Fruit fly (Drosophila melanogaster) whole organism, prepupa: ENCODE measurements around the gene CG13721.

ENCODE experiments used
- CG32006 ChIP-seq: fragments of 200-800 bp; sonication (Bioruptor generic); optimal IDR thresholded peaks from 3 replicates; lab custom pipeline; 2017; ENCODE audit warnings: missing biosample characterization, mild to moderate bottlenecking, missing genetic modification characterization
- CG7368 ChIP-seq: fragments of 200-800 bp; sonication (Bioruptor generic); optimal IDR thresholded peaks from 3 replicates; lab custom pipeline; 2016; ENCODE audit warnings: missing biosample characterization, missing genetic modification characterization
- CG8119 ChIP-seq: fragments of 200-800 bp; sonication (Bioruptor generic); IDR thresholded peaks from 3 replicates; pipeline ENCODE4 v1.3.6; 2022; ENCODE audit warnings: missing biosample characterization, missing genetic modification characterization
- CG8319 ChIP-seq: fragments of 200-800 bp; sonication (Bioruptor generic); optimal IDR thresholded peaks from 3 replicates; lab custom pipeline; 2016; ENCODE audit warnings: missing biosample characterization, missing genetic modification characterization
- Ets21C ChIP-seq: fragments of 200-800 bp; sonication (Bioruptor generic); optimal IDR thresholded peaks from 3 replicates; lab custom pipeline; 2016; ENCODE audit warnings: missing biosample characterization, missing genetic modification characterization
- Gug ChIP-seq: fragments of 200-800 bp; sonication (Bioruptor generic); IDR thresholded peaks from 2 replicates; pipeline ENCODE4 v1.3.6; 2022; ENCODE audit warnings: missing biosample characterization, missing genetic modification characterization
- Hr38 ChIP-seq: sonication (Bioruptor generic); optimal IDR thresholded peaks from 2 replicates; lab custom pipeline; 2016; ENCODE audit warnings: missing biosample characterization, missing genetic modification characterization
- OdsH ChIP-seq: fragments of 200-800 bp; sonication (Bioruptor generic); optimal IDR thresholded peaks from 3 replicates; lab custom pipeline; 2016; ENCODE audit warnings: missing biosample characterization, missing genetic modification characterization
- achi ChIP-seq: fragments of 200-800 bp; sonication (Bioruptor generic); optimal IDR thresholded peaks from 3 replicates; lab custom pipeline; 2016; ENCODE audit warnings: missing biosample characterization, missing genetic modification characterization
- dsx ChIP-seq: fragments of 200-800 bp; optimal IDR thresholded peaks from 3 replicates; lab custom pipeline; 2019; ENCODE audit warnings: missing biosample characterization, mild to moderate bottlenecking, missing genetic modification characterization, moderate library complexity; ENCODE audit not compliant: poor library complexity, severe bottlenecking
- spab ChIP-seq: fragments of 200-800 bp; sonication (Bioruptor generic); optimal IDR thresholded peaks from 2 replicates; lab custom pipeline; 2017; ENCODE audit warnings: missing biosample characterization, mild to moderate bottlenecking, missing genetic modification characterization, missing genetic modification reagents

DNA sequence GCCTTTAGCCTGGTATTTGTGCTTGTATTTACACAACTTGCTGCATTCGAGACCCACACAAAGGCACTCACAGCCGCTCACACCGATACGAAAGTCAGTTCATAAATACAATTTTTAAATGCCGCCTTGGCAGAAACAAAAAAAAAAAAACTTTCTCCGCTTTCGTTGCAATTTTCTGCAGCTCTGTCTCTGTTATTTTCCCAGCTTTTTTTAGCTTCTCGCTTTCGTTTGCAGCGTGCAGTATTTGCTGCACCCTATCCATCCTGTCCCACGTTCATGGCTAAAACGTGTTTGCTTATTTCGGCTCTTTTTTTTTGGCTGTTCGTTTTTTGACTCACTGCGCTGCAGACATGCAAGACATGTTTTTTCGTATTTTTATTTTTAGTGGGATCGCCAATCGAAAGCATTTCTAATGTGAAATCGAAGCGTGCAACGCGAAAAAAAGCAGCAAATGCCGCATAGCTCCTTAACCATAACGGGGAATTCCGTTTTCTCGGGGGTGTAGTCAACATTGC is 21.9 kb upstream of the CG13721 start:
- peak; percentile 70; the same call in 2 of the 3 replicates for TF ChIP-seq CG8119 (GFP tag; lab: Robert Waterston, UW)
- TF ChIP-seq Hr38, result no peak
- TF ChIP-seq achi (GFP tag; lab: Kevin White, UChicago), result no peak
- TF ChIP-seq Gug (GFP tag; lab: Robert Waterston, UW), result no peak
- no peak for TF ChIP-seq CG8319 (GFP tag; lab: Kevin White, UChicago)
- TF ChIP-seq dsx (GFP tag; lab: Kevin White, UChicago), result no peak
- no peak for TF ChIP-seq OdsH (GFP tag; lab: Kevin White, UChicago)
- TF ChIP-seq CG7368, result no peak
- peak; percentile 7 for TF ChIP-seq CG32006
- TF ChIP-seq spab (GFP tag; lab: Kevin White, UChicago), result no peak
- no peak for TF ChIP-seq Ets21C (GFP tag; lab: Kevin White, UChicago)
